Fruit fly (Drosophila melanogaster) whole organism, embryonic: ENCODE measurements around the gene mRpL19.

Experiments used
- Atf3 ChIP-seq: fragments of 200-800 bp; sonication (Bioruptor generic); optimal IDR thresholded peaks from 3 replicates; lab custom pipeline; 2016; ENCODE audit warnings: missing biosample characterization, missing genetic modification characterization
- BEAF-32 ChIP-seq: fragments of 200-800 bp; sonication (Bioruptor generic); optimal IDR thresholded peaks from 3 replicates; lab custom pipeline; 2017; ENCODE audit warnings: missing biosample characterization, missing genetic modification characterization, mild to moderate bottlenecking, moderate library complexity, missing genetic modification reagents
- C15 ChIP-seq: fragments of 200-800 bp; sonication (Bioruptor generic); IDR thresholded peaks from 3 replicates; pipeline ENCODE4 v1.3.6; 2022; ENCODE audit warnings: missing biosample characterization, missing genetic modification characterization
- CG11093 ChIP-seq: fragments of 200-800 bp; sonication (Bioruptor generic); IDR thresholded peaks from 3 replicates; pipeline ENCODE4 v1.3.6; 2022; ENCODE audit warnings: missing biosample characterization, missing genetic modification characterization
- CG17385 ChIP-seq: fragments of 200-800 bp; sonication (Bioruptor generic); optimal IDR thresholded peaks from 3 replicates; lab custom pipeline; 2018; ENCODE audit warnings: missing biosample characterization, mild to moderate bottlenecking, missing genetic modification characterization
- CG18764 ChIP-seq: fragments of 200-800 bp; sonication (Bioruptor generic); optimal IDR thresholded peaks from 3 replicates; lab custom pipeline; 2016; ENCODE audit warnings: missing biosample characterization, missing genetic modification characterization
- CG2120 ChIP-seq: fragments of 200-800 bp; sonication (Bioruptor generic); optimal IDR thresholded peaks from 3 replicates; lab custom pipeline; 2016; ENCODE audit warnings: missing biosample characterization, missing genetic modification characterization
- CG3065 ChIP-seq: fragments of 200-800 bp; sonication (Bioruptor generic); optimal IDR thresholded peaks from 2 replicates; lab custom pipeline; 2016; ENCODE audit warnings: missing biosample characterization, missing genetic modification characterization
- CG31224 ChIP-seq: fragments of 200-800 bp; sonication (Bioruptor generic); IDR thresholded peaks from 2 replicates; pipeline ENCODE4 v1.3.6; 2022; ENCODE audit warnings: missing biosample characterization, missing genetic modification characterization
- CG32532 ChIP-seq: fragments of 200-800 bp; sonication (Bioruptor generic); IDR thresholded peaks from 2 replicates; pipeline ENCODE4 v1.3.6; 2022; ENCODE audit warnings: missing biosample characterization, missing genetic modification characterization
- CG3407 ChIP-seq: fragments of 200-800 bp; sonication (Bioruptor generic); optimal IDR thresholded peaks from 2 replicates; lab custom pipeline; 2018; ENCODE audit warnings: missing biosample characterization, mild to moderate bottlenecking, missing genetic modification characterization
- CG34422 ChIP-seq: fragments of 200-800 bp; sonication (Bioruptor generic); IDR thresholded peaks from 3 replicates; pipeline ENCODE4 v1.3.6; 2022; ENCODE audit warnings: missing biosample characterization, missing genetic modification characterization
- CG4424 ChIP-seq: fragments of 200-800 bp; sonication (Bioruptor generic); optimal IDR thresholded peaks from 3 replicates; lab custom pipeline; 2016; ENCODE audit warnings: missing biosample characterization, missing genetic modification characterization
- CG4617 ChIP-seq: fragments of 200-800 bp; sonication (Bioruptor generic); optimal IDR thresholded peaks from 3 replicates; lab custom pipeline; 2016; ENCODE audit warnings: missing biosample characterization, missing genetic modification characterization, borderline replicate concordance
- CG6175 ChIP-seq: fragments of 200-800 bp; sonication (Bioruptor generic); IDR thresholded peaks from 3 replicates; pipeline ENCODE4 v1.3.6; 2022; ENCODE audit warnings: missing biosample characterization, missing genetic modification characterization
- CG7745 ChIP-seq: fragments of 200-800 bp; sonication (Bioruptor generic); optimal IDR thresholded peaks from 2 replicates; lab custom pipeline; 2018; ENCODE audit warnings: missing biosample characterization, mild to moderate bottlenecking, missing genetic modification characterization, moderate library complexity
- CG7839 ChIP-seq: fragments of 200-800 bp; sonication (Bioruptor generic); optimal IDR thresholded peaks from 3 replicates; lab custom pipeline; 2018; ENCODE audit warnings: missing biosample characterization, mild to moderate bottlenecking, missing genetic modification characterization, moderate library complexity
- CG8924 ChIP-seq: fragments of 200-800 bp; optimal IDR thresholded peaks from 3 replicates; lab custom pipeline; 2019; ENCODE audit warnings: missing biosample characterization, mild to moderate bottlenecking, missing genetic modification characterization, moderate library complexity
- CG9609 ChIP-seq: fragments of 200-800 bp; sonication (Bioruptor generic); optimal IDR thresholded peaks from 3 replicates; lab custom pipeline; 2016; ENCODE audit warnings: missing biosample characterization, missing genetic modification characterization
- CG9727 ChIP-seq: fragments of 200-800 bp; sonication (Bioruptor generic); optimal IDR thresholded peaks from 3 replicates; lab custom pipeline; 2017; ENCODE audit warnings: missing biosample characterization, mild to moderate bottlenecking, missing genetic modification characterization
- D ChIP-seq, 2 experiments: fragments of 200-800 bp in 1 of 2; fragments of >200 bp in 1 of 2; sonication (Bioruptor generic) in 1 of 2; optimal IDR thresholded peaks; 2 replicates in 1 of 2; 3 replicates in 1 of 2; lab custom pipeline; 2017; ENCODE audit warnings: mild to moderate bottlenecking in 1 of 2, missing biosample characterization in 1 of 2, missing genetic modification characterization in 1 of 2, missing genetic modification reagents in 1 of 2
- Doc3 ChIP-seq: fragments of 200-800 bp; sonication (Bioruptor generic); IDR thresholded peaks from 3 replicates; pipeline ENCODE4 v1.3.6; 2022; ENCODE audit warnings: missing biosample characterization, missing genetic modification characterization; ENCODE audit not compliant: partially characterized antibody
- Drgx ChIP-seq: fragments of 200-800 bp; sonication (Bioruptor generic); IDR thresholded peaks from 2 replicates; pipeline ENCODE4 v1.3.6; 2022; ENCODE audit warnings: missing biosample characterization, missing genetic modification characterization
- Elba2 ChIP-seq: fragments of 200-800 bp; sonication (Bioruptor generic); optimal IDR thresholded peaks from 3 replicates; lab custom pipeline; 2016; ENCODE audit warnings: missing biosample characterization, missing genetic modification characterization
- HLH4C ChIP-seq: fragments of 200-800 bp; sonication (Bioruptor generic); IDR thresholded peaks from 3 replicates; pipeline ENCODE4 v1.3.6; 2022; ENCODE audit warnings: missing biosample characterization, missing genetic modification characterization; ENCODE audit not compliant: partially characterized antibody
- HLH54F ChIP-seq: fragments of 200-800 bp; sonication (Bioruptor generic); optimal IDR thresholded peaks from 3 replicates; lab custom pipeline; 2016; ENCODE audit warnings: missing biosample characterization, missing genetic modification characterization
- Hr39 ChIP-seq: fragments of >200 bp; optimal IDR thresholded peaks from 2 replicates; lab custom pipeline; 2017
- Neu2 ChIP-seq: fragments of 200-800 bp; sonication (Bioruptor generic); optimal IDR thresholded peaks from 3 replicates; lab custom pipeline; 2016; ENCODE audit warnings: missing biosample characterization, missing genetic modification characterization, borderline replicate concordance
- Nf-YC ChIP-seq: fragments of 200-800 bp; optimal IDR thresholded peaks from 3 replicates; lab custom pipeline; 2019; ENCODE audit warnings: missing biosample characterization, mild to moderate bottlenecking, missing genetic modification characterization, moderate library complexity
- Oli ChIP-seq: fragments of 200-800 bp; sonication (Bioruptor generic); optimal IDR thresholded peaks from 2 replicates; lab custom pipeline; 2018; ENCODE audit warnings: missing biosample characterization, mild to moderate bottlenecking, missing genetic modification characterization, moderate library complexity
- Ptx1 ChIP-seq: fragments of 200-800 bp; sonication (Bioruptor generic); IDR thresholded peaks from 2 replicates; pipeline ENCODE4 v1.3.6; 2022; ENCODE audit warnings: missing biosample characterization, missing genetic modification characterization
- Sox100B ChIP-seq: fragments of 200-800 bp; sonication (Bioruptor generic); optimal IDR thresholded peaks from 3 replicates; lab custom pipeline; 2018; ENCODE audit warnings: missing biosample characterization, mild to moderate bottlenecking, missing genetic modification characterization
- Ssrp ChIP-seq: fragments of 200-800 bp; sonication (Bioruptor generic); optimal IDR thresholded peaks from 2 replicates; lab custom pipeline; 2018; ENCODE audit warnings: missing biosample characterization, mild to moderate bottlenecking, missing genetic modification characterization, moderate library complexity
- Tbp ChIP-seq: fragments of >200 bp; optimal IDR thresholded peaks from 2 replicates; lab custom pipeline; 2018; ENCODE audit warnings: missing biosample characterization, missing genetic modification characterization
- az2 ChIP-seq: fragments of 200-800 bp; sonication (Bioruptor generic); optimal IDR thresholded peaks from 3 replicates; lab custom pipeline; 2016; ENCODE audit warnings: missing biosample characterization, missing genetic modification characterization
- fd64A ChIP-seq: fragments of 200-800 bp; sonication (Bioruptor generic); optimal IDR thresholded peaks from 3 replicates; lab custom pipeline; 2018; ENCODE audit warnings: missing biosample characterization, mild to moderate bottlenecking, missing genetic modification characterization
- grn ChIP-seq: fragments of 200-800 bp; sonication (Bioruptor generic); optimal IDR thresholded peaks from 3 replicates; lab custom pipeline; 2017; ENCODE audit warnings: missing biosample characterization, missing genetic modification characterization
- lilli ChIP-seq: fragments of 200-800 bp; sonication (Bioruptor generic); optimal IDR thresholded peaks from 3 replicates; lab custom pipeline; 2016; ENCODE audit warnings: missing biosample characterization, missing genetic modification characterization
- lmd ChIP-seq: fragments of 200-800 bp; sonication (Bioruptor generic); IDR thresholded peaks from 2 replicates; pipeline ENCODE4 v1.3.6; 2022; ENCODE audit warnings: missing biosample characterization, missing genetic modification characterization
- luna ChIP-seq: fragments of 200-800 bp; sonication (Bioruptor generic); optimal IDR thresholded peaks from 2 replicates; lab custom pipeline; 2016; ENCODE audit warnings: missing biosample characterization, missing genetic modification characterization
- mld ChIP-seq: fragments of 200-800 bp; sonication (Bioruptor generic); IDR thresholded peaks from 3 replicates; pipeline ENCODE4 v1.3.6; 2022; ENCODE audit warnings: missing biosample characterization, missing genetic modification characterization; ENCODE audit not compliant: partially characterized antibody
- pho ChIP-seq: fragments of 200-800 bp; sonication (Bioruptor generic); optimal IDR thresholded peaks from 2 replicates; lab custom pipeline; 2016; ENCODE audit warnings: missing biosample characterization, missing genetic modification characterization
- ranshi ChIP-seq: fragments of 200-800 bp; sonication (Bioruptor generic); IDR thresholded peaks from 2 replicates; pipeline ENCODE4 v1.3.6; 2022; ENCODE audit warnings: missing biosample characterization, missing genetic modification characterization
- schlank ChIP-seq: fragments of 200-800 bp; sonication (Bioruptor generic); optimal IDR thresholded peaks from 2 replicates; lab custom pipeline; 2018; ENCODE audit warnings: missing biosample characterization, mild to moderate bottlenecking, missing genetic modification characterization
- scrt ChIP-seq: fragments of 200-800 bp; sonication (Bioruptor generic); optimal IDR thresholded peaks from 2 replicates; lab custom pipeline; 2018; ENCODE audit warnings: missing biosample characterization, mild to moderate bottlenecking, missing genetic modification characterization, moderate library complexity
- sd ChIP-seq: fragments of 200-800 bp; sonication (Bioruptor generic); optimal IDR thresholded peaks from 3 replicates; lab custom pipeline; 2018; ENCODE audit warnings: missing biosample characterization, mild to moderate bottlenecking, missing genetic modification characterization, moderate library complexity
- stwl ChIP-seq: fragments of 200-800 bp; sonication (Bioruptor generic); optimal IDR thresholded peaks from 3 replicates; lab custom pipeline; 2018; ENCODE audit warnings: missing biosample characterization, mild to moderate bottlenecking, missing genetic modification characterization, moderate library complexity
- sug ChIP-seq: fragments of 200-800 bp; optimal IDR thresholded peaks from 2 replicates; lab custom pipeline; 2019; ENCODE audit warnings: missing biosample characterization, mild to moderate bottlenecking, missing genetic modification characterization, moderate library complexity
- tx ChIP-seq: fragments of 200-800 bp; sonication (Bioruptor generic); optimal IDR thresholded peaks from 2 replicates; lab custom pipeline; 2016; ENCODE audit warnings: missing biosample characterization, missing genetic modification characterization
- wor ChIP-seq: fragments of 200-800 bp; sonication (Bioruptor generic); IDR thresholded peaks from 2 replicates; pipeline ENCODE4 v1.3.6; 2022; ENCODE audit warnings: missing biosample characterization, missing genetic modification characterization
- zfh1 ChIP-seq: fragments of 200-800 bp; sonication (Bioruptor generic); IDR thresholded peaks from 3 replicates; pipeline ENCODE4 v1.3.6; 2022; ENCODE audit warnings: missing biosample characterization, missing genetic modification characterization

The mRpL19 gene

DNA sequence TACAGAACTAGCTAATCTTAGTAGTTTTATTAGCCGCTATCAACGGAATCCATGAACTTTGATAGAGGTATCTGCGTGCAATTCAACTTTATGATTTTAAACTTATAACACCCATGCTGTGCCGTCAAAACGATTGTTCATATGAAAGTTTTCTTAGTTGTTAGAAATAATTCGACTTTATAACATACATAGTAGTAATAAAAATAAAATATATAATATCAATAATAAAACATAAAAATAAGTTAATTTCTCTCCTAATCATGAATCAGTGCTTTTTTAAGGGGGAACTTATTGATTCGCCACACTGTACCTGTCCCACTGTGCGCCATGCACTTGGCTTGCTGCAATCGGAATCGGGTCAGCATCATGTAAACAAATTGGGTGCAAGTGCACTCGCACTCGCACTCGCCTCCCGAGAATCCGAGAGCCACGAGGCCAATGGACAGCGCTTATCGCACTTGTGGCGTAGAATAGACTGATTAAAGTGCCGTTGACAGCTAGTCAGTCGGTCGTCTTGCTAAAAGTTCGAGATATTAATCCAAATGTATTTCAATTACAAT is 38.1 kb downstream of the mRpL19 start (continued):
- no peak for TF ChIP-seq luna
- TF ChIP-seq Hr39 = no peak
- TF ChIP-seq Drgx (GFP tag; lab: Robert Waterston, UW) = peak; percentile 4; the same call in 1 of the 2 replicates
- no peak for TF ChIP-seq lilli (GFP tag; lab: Kevin White, UChicago)
- TF ChIP-seq D (optimal IDR thresholded peaks at IDR 0.05; lab: Kevin White, UChicago) = no peak
- TF ChIP-seq D (GFP tag; optimal IDR thresholded peaks at IDR 0.05; lab: Kevin White, UChicago) = no peak
- no peak for TF ChIP-seq C15 (GFP tag; lab: Robert Waterston, UW)
- TF ChIP-seq CG17385 = peak; percentile 19
- no peak for TF ChIP-seq CG7745
- peak; percentile 23 for TF ChIP-seq CG3407
- no peak for TF ChIP-seq CG9727 (GFP tag; lab: Kevin White, UChicago)
- TF ChIP-seq az2 (GFP tag; lab: Kevin White, UChicago) = no peak
- no peak for TF ChIP-seq CG11093 (GFP tag; lab: Robert Waterston, UW)
- TF ChIP-seq Neu2 (GFP tag; lab: Kevin White, UChicago) = no peak
- TF ChIP-seq CG6175 (GFP tag; lab: Robert Waterston, UW) = no peak
- no peak for TF ChIP-seq CG3065 (GFP tag; lab: Kevin White, UChicago)
- TF ChIP-seq CG32532 (GFP tag; lab: Robert Waterston, UW) = no peak
- peak; percentile 45 for TF ChIP-seq Oli (tag; lab: Kevin White, UChicago)
- TF ChIP-seq Elba2 (GFP tag; lab: Kevin White, UChicago) = no peak
- no peak for TF ChIP-seq pho (GFP tag; lab: Kevin White, UChicago)
- no peak for TF ChIP-seq CG18764 (GFP tag; lab: Kevin White, UChicago)
- TF ChIP-seq Atf3 = no peak
- TF ChIP-seq Nf-YC = no peak
- TF ChIP-seq wor (GFP tag; lab: Robert Waterston, UW) = no peak
- no peak for TF ChIP-seq fd64A (GFP tag; lab: Kevin White, UChicago)
- no peak for TF ChIP-seq CG9609
- TF ChIP-seq lmd (GFP tag; lab: Robert Waterston, UW) = no peak
- TF ChIP-seq sd (tag; lab: Kevin White, UChicago) = peak; percentile 16
- no peak for TF ChIP-seq stwl (tag; lab: Kevin White, UChicago)
- peak; percentile 24 for TF ChIP-seq CG7839 (tag; lab: Kevin White, UChicago)
- TF ChIP-seq CG4424 (GFP tag; lab: Kevin White, UChicago) = no peak
- no peak for TF ChIP-seq HLH54F (GFP tag; lab: Kevin White, UChicago)
- TF ChIP-seq CG4617 = no peak
- TF ChIP-seq Doc3 (GFP tag; lab: Robert Waterston, UW) = no peak
- TF ChIP-seq Ptx1 (GFP tag; lab: Robert Waterston, UW) = peak; percentile 32; the same call in 1 of the 2 replicates
- no peak for TF ChIP-seq CG31224 (GFP tag; lab: Robert Waterston, UW)
- no peak for TF ChIP-seq grn
- TF ChIP-seq CG8924 (tag; lab: Kevin White, UChicago) = no peak
- TF ChIP-seq mld (GFP tag; lab: Robert Waterston, UW) = no peak
- TF ChIP-seq HLH4C (GFP tag; lab: Robert Waterston, UW) = no peak
- TF ChIP-seq CG2120 (GFP tag; lab: Kevin White, UChicago) = no peak
- TF ChIP-seq zfh1 (GFP tag; lab: Robert Waterston, UW) = 0 out of 3 replicates have a peak, but pooled peaks have one; percentile 3
- peak; percentile 17 for TF ChIP-seq Sox100B (GFP tag; lab: Kevin White, UChicago)
- no peak for TF ChIP-seq scrt (GFP tag; lab: Kevin White, UChicago)
- no peak for TF ChIP-seq CG34422
- no peak for TF ChIP-seq BEAF-32 (GFP tag; lab: Kevin White, UChicago)
- TF ChIP-seq ranshi (GFP tag; lab: Robert Waterston, UW) = no peak
- TF ChIP-seq tx (GFP tag; lab: Kevin White, UChicago) = no peak
- peak; percentile 11 for TF ChIP-seq sug (tag; lab: Kevin White, UChicago)
- no peak for TF ChIP-seq Tbp (GFP tag; lab: Kevin White, UChicago)
- TF ChIP-seq Ssrp (tag; lab: Kevin White, UChicago) = no peak
- no peak for TF ChIP-seq schlank
